Worm (Caenorhabditis elegans): ENCODE measurements around the gene M162.15.

The M162.15 gene

ce11 chrV:19744210-19744609, 27.4 kb downstream of the M162.15 start:
- no peak for TF ChIP-seq dmd-4 (tag; optimal IDR thresholded peaks at IDR 0.05)
- TF ChIP-seq Y55F3AM.14 (GFP tag; optimal IDR thresholded peaks at IDR 0.05) = no peak
- TF ChIP-seq nhr-25 (tag; optimal IDR thresholded peaks at IDR 0.05) = no peak
- no peak for TF ChIP-seq nhr-12 (tag; optimal IDR thresholded peaks at IDR 0.05)
- no peak for TF ChIP-seq elt-1 (tag; optimal IDR thresholded peaks at IDR 0.05)
- TF ChIP-seq aly-2 (tag; optimal IDR thresholded peaks at IDR 0.05) = no peak
- TF ChIP-seq gmeb-1 (tag; optimal IDR thresholded peaks at IDR 0.05) = no peak
- TF ChIP-seq unc-55 (GFP tag; optimal IDR thresholded peaks at IDR 0.05) = no peak
- no peak for TF ChIP-seq mbf-1 (tag; optimal IDR thresholded peaks at IDR 0.05)
- TF ChIP-seq nhr-6 (tag; optimal IDR thresholded peaks at IDR 0.05) = no peak
- no peak for TF ChIP-seq lin-13 (GFP tag; optimal IDR thresholded peaks at IDR 0.05)
- no peak for TF ChIP-seq blmp-1 (tag; optimal IDR thresholded peaks at IDR 0.05; ENCODE audit: insufficient read depth)
- TF ChIP-seq alr-1 (tag; optimal IDR thresholded peaks at IDR 0.05) = no peak
- no peak for TF ChIP-seq ztf-11 (tag; optimal IDR thresholded peaks at IDR 0.05)
- no peak for TF ChIP-seq nhr-21 (tag; optimal IDR thresholded peaks at IDR 0.05)

ce11 chrV:19743794-19744193, 27.8 kb downstream of the M162.15 start:
- TF ChIP-seq ZK546.5 (tag; optimal IDR thresholded peaks at IDR 0.05) (no peak), dmd-4 (tag; optimal IDR thresholded peaks at IDR 0.05) (no peak), nhr-21 (tag; optimal IDR thresholded peaks at IDR 0.05) (no peak), alr-1 (tag; optimal IDR thresholded peaks at IDR 0.05) (no peak), nhr-6 (tag; optimal IDR thresholded peaks at IDR 0.05) (no peak), Y55F3AM.14 (GFP tag; optimal IDR thresholded peaks at IDR 0.05) (no peak), snpc-4 (tag; optimal IDR thresholded peaks at IDR 0.05) (no peak), nhr-77 (tag; optimal IDR thresholded peaks at IDR 0.05) (no peak), nhr-12 (tag; optimal IDR thresholded peaks at IDR 0.05) (no peak), ztf-4 (tag; optimal IDR thresholded peaks at IDR 0.05) (no peak), ztf-1 (GFP tag; conservative IDR thresholded peaks at IDR 0.05) (no peak), gmeb-1 (tag; optimal IDR thresholded peaks at IDR 0.05) (no peak), unc-55 (GFP tag; optimal IDR thresholded peaks at IDR 0.05) (no peak), ceh-16 (tag; optimal IDR thresholded peaks at IDR 0.05) (no peak), mbf-1 (tag; optimal IDR thresholded peaks at IDR 0.05) (no peak), aly-2 (tag; optimal IDR thresholded peaks at IDR 0.05) (no peak), sma-9 (GFP tag; optimal IDR thresholded peaks at IDR 0.05) (no peak), sma-9 (tag; optimal IDR thresholded peaks at IDR 0.05) (no peak)

ce11 chrV:19743305-19743704, 28.3 kb downstream of the M162.15 start, which contains the start of gene W04E12.4:
Gene W04E12.4, plus strand, starts transcription at chrV:19743605.
- no peak for TF ChIP-seq ztf-4 (tag; optimal IDR thresholded peaks at IDR 0.05)
- TF ChIP-seq ceh-16 (tag; optimal IDR thresholded peaks at IDR 0.05) = no peak
- TF ChIP-seq mdl-1 (tag; optimal IDR thresholded peaks at IDR 0.05) = no peak
- TF ChIP-seq gmeb-1 (tag; optimal IDR thresholded peaks at IDR 0.05) = no peak
- TF ChIP-seq sma-3 (GFP tag; optimal IDR thresholded peaks at IDR 0.05) = no peak
- no peak for TF ChIP-seq nhr-23 (tag; optimal IDR thresholded peaks at IDR 0.05)
- TF ChIP-seq elt-3 (tag; optimal IDR thresholded peaks at IDR 0.05) = no peak
- no peak for TF ChIP-seq zag-1 (tag; optimal IDR thresholded peaks at IDR 0.05)
- no peak for TF ChIP-seq lin-39 (tag; optimal IDR thresholded peaks at IDR 0.05)
- TF ChIP-seq unc-55 (GFP tag; optimal IDR thresholded peaks at IDR 0.05) = no peak
- no peak for TF ChIP-seq egl-27 (tag; optimal IDR thresholded peaks at IDR 0.05)
- TF ChIP-seq unc-62 (GFP tag; optimal IDR thresholded peaks at IDR 0.05) = no peak
- TF ChIP-seq mbf-1 (tag; optimal IDR thresholded peaks at IDR 0.05) = no peak
- no peak for TF ChIP-seq R02D3.7 (tag; optimal IDR thresholded peaks at IDR 0.05)
- no peak for TF ChIP-seq lin-11 (tag; optimal IDR thresholded peaks at IDR 0.05)

ce11 chrV:19741651-19742050, 29.9 kb downstream of the M162.15 start, which contains the start of gene W04E12.3:
Gene W04E12.3, plus strand, starts transcription at chrV:19741951.
- TF ChIP-seq ceh-16 (tag; optimal IDR thresholded peaks at IDR 0.05) (no peak), nhr-129 (tag; optimal IDR thresholded peaks at IDR 0.05) (no peak), ztf-1 (GFP tag; conservative IDR thresholded peaks at IDR 0.05) (no peak), mdl-1 (tag; optimal IDR thresholded peaks at IDR 0.05) (no peak), mab-5 (tag; optimal IDR thresholded peaks at IDR 0.05) (no peak), peb-1 (tag; optimal IDR thresholded peaks at IDR 0.05) (no peak), lin-13 (GFP tag; optimal IDR thresholded peaks at IDR 0.05) (no peak), nhr-237 (tag; optimal IDR thresholded peaks at IDR 0.05) (no peak), zag-1 (tag; optimal IDR thresholded peaks at IDR 0.05) (no peak), sma-9 (GFP tag; optimal IDR thresholded peaks at IDR 0.05) (no peak), sma-9 (tag; optimal IDR thresholded peaks at IDR 0.05) (no peak), unc-55 (GFP tag; optimal IDR thresholded peaks at IDR 0.05) (no peak), nhr-10 (tag; optimal IDR thresholded peaks at IDR 0.05) (no peak), crh-2 (tag; optimal IDR thresholded peaks at IDR 0.05) (no peak), skn-1 (tag; optimal IDR thresholded peaks at IDR 0.05) (no peak), nhr-25 (tag; optimal IDR thresholded peaks at IDR 0.05) (no peak), nhr-77 (tag; optimal IDR thresholded peaks at IDR 0.05) (no peak), nhr-6 (tag; optimal IDR thresholded peaks at IDR 0.05) (no peak), nhr-23 (tag; optimal IDR thresholded peaks at IDR 0.05) (no peak), lin-39 (tag; optimal IDR thresholded peaks at IDR 0.05) (no peak), nhr-12 (tag; optimal IDR thresholded peaks at IDR 0.05) (no peak)

All from whole organism, L2 larva.